Fruit fly (Drosophila melanogaster) Kc167 (cell line): ENCODE results near the gene obst-F.

ENCODE experiments used
- h ChIP-seq: fragments of >200 bp; optimal IDR thresholded peaks from 3 replicates; lab custom pipeline; 2018; ENCODE audit warnings: missing external identifiers
- insv ChIP-seq: fragments of >200 bp; optimal IDR thresholded peaks from 3 replicates; lab custom pipeline; 2018; ENCODE audit warnings: missing external identifiers
- psq ChIP-seq: fragments of >200 bp; optimal IDR thresholded peaks from 2 replicates; lab custom pipeline; 2017; ENCODE audit warnings: missing external identifiers

DNA sequence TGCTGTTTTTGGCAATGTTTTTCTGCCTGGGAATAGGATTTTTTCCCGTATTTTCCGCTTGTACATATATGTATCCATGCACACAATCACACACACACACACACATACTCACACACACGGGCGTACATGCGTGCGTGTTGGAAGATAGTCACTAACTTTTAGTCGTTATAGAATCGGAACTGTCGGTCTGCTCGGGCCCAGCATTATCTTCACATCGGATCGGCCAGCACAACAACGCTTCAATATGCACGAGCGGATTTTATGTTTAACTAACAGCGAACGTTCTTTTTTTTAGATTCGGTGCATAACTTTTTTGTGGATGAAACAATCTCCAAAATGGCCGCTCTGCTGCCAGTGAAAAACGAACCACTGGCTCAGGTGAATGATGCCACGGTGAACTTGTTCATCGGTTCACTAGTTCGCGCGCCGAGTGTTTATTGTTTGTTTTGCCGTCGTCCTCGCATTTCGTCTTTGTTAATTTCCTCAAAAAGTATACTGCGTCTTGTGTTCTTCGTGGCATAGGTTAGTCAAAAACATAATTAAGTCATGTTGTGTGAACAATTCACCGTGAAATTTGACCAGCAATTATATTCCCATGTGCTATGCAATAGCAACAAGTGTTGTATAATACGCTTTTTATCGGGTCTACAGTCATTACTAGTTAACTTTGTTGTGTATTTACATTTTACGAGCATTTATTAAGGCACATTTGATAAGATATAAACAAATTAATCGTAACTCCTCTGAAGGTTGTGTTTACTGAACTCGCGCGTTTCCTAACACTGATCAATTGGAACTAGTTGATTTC, 39.9 kb upstream of the obst-F start, which contains the start of the genes CG6951 and CG17233:
- no peak for TF ChIP-seq psq (lab: Kevin White, UChicago)
- no peak for TF ChIP-seq insv (lab: Kevin White, UChicago)
- TF ChIP-seq h (lab: Kevin White, UChicago): no peak
